Fruit fly (Drosophila melanogaster): ENCODE data around the gene CG42714.

CG42714 gene

DNA sequence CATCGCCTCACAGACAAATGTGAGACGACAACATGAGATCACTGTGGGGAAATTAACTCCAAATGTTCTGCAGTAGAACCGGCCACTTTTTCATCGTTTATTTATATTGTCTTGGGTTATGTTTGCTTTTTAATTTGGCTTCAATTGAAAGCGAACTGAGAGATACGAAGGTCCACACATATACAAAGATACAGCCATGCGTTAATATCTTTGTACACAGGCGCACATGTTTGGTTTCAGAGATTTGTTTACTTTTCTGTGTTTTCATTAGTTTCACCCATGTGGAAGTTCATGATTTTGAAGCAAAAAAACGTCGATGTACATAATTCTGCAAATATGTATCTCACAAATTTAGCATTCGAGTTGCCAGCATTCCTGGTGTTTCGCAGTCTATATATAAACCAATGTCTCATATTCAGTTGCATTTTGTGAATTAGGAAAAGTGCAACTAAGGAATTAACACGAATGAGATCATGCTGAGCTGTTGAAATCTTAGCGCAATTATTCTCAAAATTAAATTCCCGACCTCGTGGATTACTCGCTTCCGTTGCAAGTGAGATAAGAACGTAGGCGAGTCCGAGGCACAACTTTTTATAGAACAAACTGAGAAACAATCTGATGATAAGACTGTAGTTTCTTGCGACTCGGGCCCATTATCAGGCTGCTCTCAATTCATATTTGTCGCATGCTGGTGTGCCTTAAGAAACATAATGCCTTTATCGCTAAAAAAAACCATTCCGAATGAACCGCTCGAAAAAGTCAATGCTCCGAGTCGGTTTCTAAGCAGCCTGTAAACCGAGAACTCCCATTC lies 17.7 kb downstream of the CG42714 start (continued):
- TF ChIP-seq tll (GFP tag; optimal IDR thresholded peaks at IDR 0.05) (no peak), ewg (GFP tag; optimal IDR thresholded peaks at IDR 0.05) (no peak), CG1529 (GFP tag; optimal IDR thresholded peaks at IDR 0.05) (no peak), CG12071 (GFP tag; optimal IDR thresholded peaks at IDR 0.05) (peak; percentile 78), CrebB (tag; optimal IDR thresholded peaks at IDR 0.05) (peak; percentile 67), insv (GFP tag; optimal IDR thresholded peaks at IDR 0.05) (peak in 1 of 2 experiments; percentile 18), ATbp (GFP tag; optimal IDR thresholded peaks at IDR 0.05) (peak; percentile 55), salm (tag; optimal IDR thresholded peaks at IDR 0.05) (peak; percentile 49), cg (GFP tag; optimal IDR thresholded peaks at IDR 0.05) (peak; percentile 43), CG6765 (GFP tag; optimal IDR thresholded peaks at IDR 0.05) (peak; percentile 53), Sin3A (optimal IDR thresholded peaks at IDR 0.05) (no peak), disco-r (GFP tag; optimal IDR thresholded peaks at IDR 0.05) (no peak), crc (GFP tag; optimal IDR thresholded peaks at IDR 0.05) (no peak), CG15479 (GFP tag; optimal IDR thresholded peaks at IDR 0.05) (peak; percentile 66), Hr51 (GFP tag; optimal IDR thresholded peaks at IDR 0.05) (no peak), CG7963 (GFP tag; IDR thresholded peaks at IDR 0.05; ENCODE audit: partially characterized antibody) (no peak), pho (GFP tag; optimal IDR thresholded peaks at IDR 0.05) (no peak), CG4328 (GFP tag; optimal IDR thresholded peaks at IDR 0.05) (peak; percentile 57), CG9817 (tag; optimal IDR thresholded peaks at IDR 0.05) (peak; percentile 10), Optix (GFP tag; IDR thresholded peaks at IDR 0.05) (no peak), zen (tag; optimal IDR thresholded peaks at IDR 0.05) (peak; percentile 58), CG2199 (GFP tag; IDR thresholded peaks at IDR 0.05) (peak; percentile 49; the same call in 1 of the 3 replicates), Trl (optimal IDR thresholded peaks at IDR 0.05) (no peak), Trl (GFP tag; optimal IDR thresholded peaks at IDR 0.05) (peak; percentile 16), CG9609 (GFP tag; optimal IDR thresholded peaks at IDR 0.05) (no peak), chinmo (GFP tag; IDR thresholded peaks at IDR 0.05; ENCODE audit: partially characterized antibody) (0 out of 4 replicates have a peak, but pooled peaks have one; percentile 59), CG33557 (GFP tag; optimal IDR thresholded peaks at IDR 0.05) (peak; percentile 47), CG8359 (GFP tag; optimal IDR thresholded peaks at IDR 0.05; ENCODE audit: borderline replicate concordance) (peak; percentile 54), CG17612 (GFP tag; IDR thresholded peaks at IDR 0.05) (no peak), CG10147 (GFP tag; optimal IDR thresholded peaks at IDR 0.05) (no peak), wdn (GFP tag; IDR thresholded peaks at IDR 0.05) (no peak), fd64A (GFP tag; optimal IDR thresholded peaks at IDR 0.05) (peak; percentile 81), CG18599 (GFP tag; optimal IDR thresholded peaks at IDR 0.05) (no peak), CG15011 (GFP tag; optimal IDR thresholded peaks at IDR 0.05) (peak; percentile 62), chif (GFP tag; optimal IDR thresholded peaks at IDR 0.05) (peak in 1 of 2 experiments; percentile 23), HmgZ (tag; optimal IDR thresholded peaks at IDR 0.05) (peak; percentile 16), CG11560 (tag; IDR thresholded peaks at IDR 0.05) (no peak), Dad (GFP tag; optimal IDR thresholded peaks at IDR 0.05) (no peak), CG14965 (GFP tag; optimal IDR thresholded peaks at IDR 0.05; ENCODE audit: borderline replicate concordance) (no peak), oc (tag; optimal IDR thresholded peaks at IDR 0.05) (no peak), ken (GFP tag; IDR thresholded peaks at IDR 0.05) (0 out of 3 replicates have a peak, but pooled peaks have one; percentile 20), run (tag; optimal IDR thresholded peaks at IDR 0.05) (peak; percentile 46), CG8290 (GFP tag; optimal IDR thresholded peaks at IDR 0.05) (no peak), CG8290 (tag; optimal IDR thresholded peaks at IDR 0.05) (peak in 1 of 2 experiments; percentile 4), Hmr (GFP tag; optimal IDR thresholded peaks at IDR 0.05) (no peak), CG17328 (GFP tag; IDR thresholded peaks at IDR 0.05) (no peak), MBD-R2 (GFP tag; IDR thresholded peaks at IDR 0.05) (no peak), CG6683 (GFP tag; optimal IDR thresholded peaks at IDR 0.05) (no peak), CG2120 (GFP tag; optimal IDR thresholded peaks at IDR 0.05) (no peak)
